Fruit fly (Drosophila melanogaster): Measurements from ENCODE around the gene tnc.

Gene tnc

dm6 chr3R:25036644-25037043 lies 52.5 kb downstream of the tnc start, which contains the start of gene CG31115:
TSS of gene CG31115 (plus strand) at chr3R:25036944.
- no peak for TF ChIP-seq pros (GFP tag; optimal IDR thresholded peaks at IDR 0.05)
- no peak for TF ChIP-seq Chrac-16 (GFP tag; optimal IDR thresholded peaks at IDR 0.05)
- TF ChIP-seq Hmr (GFP tag; optimal IDR thresholded peaks at IDR 0.05), result no peak
- TF ChIP-seq shn (GFP tag; optimal IDR thresholded peaks at IDR 0.05), result no peak
- no peak for TF ChIP-seq CG6272 (GFP tag; IDR thresholded peaks at IDR 0.05)
- no peak for TF ChIP-seq ERR (GFP tag; optimal IDR thresholded peaks at IDR 0.05)
- no peak for TF ChIP-seq CG11723 (GFP tag; optimal IDR thresholded peaks at IDR 0.05)
- TF ChIP-seq dan (GFP tag; IDR thresholded peaks at IDR 0.05), result no peak
- TF ChIP-seq bab2 (GFP tag; optimal IDR thresholded peaks at IDR 0.05), result no peak
- no peak for TF ChIP-seq Lhr (GFP tag; optimal IDR thresholded peaks at IDR 0.05)
- TF ChIP-seq MESR4 (GFP tag; optimal IDR thresholded peaks at IDR 0.05), result no peak

dm6 chr3R:25039028-25039476 lies 54.9 kb downstream of the tnc start, which contains the start of the genes Ythdf and bai:
TSS of gene Ythdf (minus strand) at chr3R:25039249.
TSS of gene bai (plus strand) at chr3R:25039374.
- TF ChIP-seq dmrt99B (tag; optimal IDR thresholded peaks at IDR 0.05), result no peak
- TF ChIP-seq lilli (GFP tag; optimal IDR thresholded peaks at IDR 0.05), result peak; percentile 67
- TF ChIP-seq bsh (GFP tag; optimal IDR thresholded peaks at IDR 0.05), result no peak
- no peak for TF ChIP-seq gcm2 (GFP tag; optimal IDR thresholded peaks at IDR 0.05)
- TF ChIP-seq CG11560 (tag; IDR thresholded peaks at IDR 0.05), result no peak
- no peak for TF ChIP-seq CG12071 (GFP tag; optimal IDR thresholded peaks at IDR 0.05)
- TF ChIP-seq CG11723 (GFP tag; optimal IDR thresholded peaks at IDR 0.05), result no peak
- TF ChIP-seq Ptx1 (GFP tag; IDR thresholded peaks at IDR 0.05), result no peak
- peak; percentile 60 for TF ChIP-seq row (GFP tag; IDR thresholded peaks at IDR 0.05)
- no peak for TF ChIP-seq C15 (GFP tag; IDR thresholded peaks at IDR 0.05)
- TF ChIP-seq ab (GFP tag; optimal IDR thresholded peaks at IDR 0.05), result no peak
- no peak for TF ChIP-seq so (GFP tag; IDR thresholded peaks at IDR 0.05)
- TF ChIP-seq lov (optimal IDR thresholded peaks at IDR 0.05), result no peak
- TF ChIP-seq lov (GFP tag; IDR thresholded peaks at IDR 0.05), result no peak
- TF ChIP-seq CG10431 (GFP tag; optimal IDR thresholded peaks at IDR 0.05), result no peak
- peak; percentile 83 for TF ChIP-seq vnd (GFP tag; IDR thresholded peaks at IDR 0.05; ENCODE audit: partially characterized antibody)
- no peak for TF ChIP-seq Sox100B (GFP tag; optimal IDR thresholded peaks at IDR 0.05)
- TF ChIP-seq CG9817 (tag; optimal IDR thresholded peaks at IDR 0.05), result no peak
- TF ChIP-seq sd (tag; optimal IDR thresholded peaks at IDR 0.05), result no peak
- TF ChIP-seq CG11695 (GFP tag; IDR thresholded peaks at IDR 0.05), result no peak
- TF ChIP-seq dm (GFP tag; optimal IDR thresholded peaks at IDR 0.05), result peak; percentile 28
- no peak for TF ChIP-seq CG6654 (GFP tag; optimal IDR thresholded peaks at IDR 0.05)
- no peak for TF ChIP-seq CG2199 (GFP tag; IDR thresholded peaks at IDR 0.05)
- peak; percentile 65 for TF ChIP-seq Xbp1 (GFP tag; optimal IDR thresholded peaks at IDR 0.05)
- TF ChIP-seq CG14710 (tag; optimal IDR thresholded peaks at IDR 0.05), result peak; percentile 81
- TF ChIP-seq HmgZ (tag; optimal IDR thresholded peaks at IDR 0.05), result peak; percentile 78
- no peak for TF ChIP-seq CG10321 (GFP tag; IDR thresholded peaks at IDR 0.05)
- TF ChIP-seq zen (tag; optimal IDR thresholded peaks at IDR 0.05), result peak; percentile 48
- TF ChIP-seq CG3726 (GFP tag; IDR thresholded peaks at IDR 0.05), result no peak
- TF ChIP-seq org-1 (GFP tag; optimal IDR thresholded peaks at IDR 0.05), result no peak
- TF ChIP-seq pzg (GFP tag; optimal IDR thresholded peaks at IDR 0.05), result peak; percentile 84
- no peak for TF ChIP-seq usp (GFP tag; optimal IDR thresholded peaks at IDR 0.05)
- TF ChIP-seq chm (GFP tag; IDR thresholded peaks at IDR 0.05), result 0 out of 2 replicates have a peak, but pooled peaks have one; percentile 13
- no peak for TF ChIP-seq CG9437 (GFP tag; optimal IDR thresholded peaks at IDR 0.05)
- TF ChIP-seq rib (GFP tag; IDR thresholded peaks at IDR 0.05), result no peak
- no peak for TF ChIP-seq Awh (GFP tag; IDR thresholded peaks at IDR 0.05)
- TF ChIP-seq Dip2 (GFP tag; IDR thresholded peaks at IDR 0.05), result no peak
- no peak for TF ChIP-seq PHDP (tag; optimal IDR thresholded peaks at IDR 0.05)
- TF ChIP-seq crc (GFP tag; optimal IDR thresholded peaks at IDR 0.05), result no peak
- TF ChIP-seq ase (GFP tag; IDR thresholded peaks at IDR 0.05), result no peak
- peak; percentile 47 for TF ChIP-seq chn (GFP tag; optimal IDR thresholded peaks at IDR 0.05)
- no peak for TF ChIP-seq Dfd (GFP tag; optimal IDR thresholded peaks at IDR 0.05)
